Fruit fly (Drosophila melanogaster) S2 (cell line): ENCODE measurements around the gene CG14120.

Experiments used
- CG8478 ChIP-seq: fragments of >200 bp; optimal IDR thresholded peaks from 2 replicates; lab custom pipeline; 2018
- CTCF ChIP-seq, 2 experiments: fragments of >200 bp; optimal IDR thresholded peaks; 2 replicates each; lab custom pipeline; 2018

DNA sequence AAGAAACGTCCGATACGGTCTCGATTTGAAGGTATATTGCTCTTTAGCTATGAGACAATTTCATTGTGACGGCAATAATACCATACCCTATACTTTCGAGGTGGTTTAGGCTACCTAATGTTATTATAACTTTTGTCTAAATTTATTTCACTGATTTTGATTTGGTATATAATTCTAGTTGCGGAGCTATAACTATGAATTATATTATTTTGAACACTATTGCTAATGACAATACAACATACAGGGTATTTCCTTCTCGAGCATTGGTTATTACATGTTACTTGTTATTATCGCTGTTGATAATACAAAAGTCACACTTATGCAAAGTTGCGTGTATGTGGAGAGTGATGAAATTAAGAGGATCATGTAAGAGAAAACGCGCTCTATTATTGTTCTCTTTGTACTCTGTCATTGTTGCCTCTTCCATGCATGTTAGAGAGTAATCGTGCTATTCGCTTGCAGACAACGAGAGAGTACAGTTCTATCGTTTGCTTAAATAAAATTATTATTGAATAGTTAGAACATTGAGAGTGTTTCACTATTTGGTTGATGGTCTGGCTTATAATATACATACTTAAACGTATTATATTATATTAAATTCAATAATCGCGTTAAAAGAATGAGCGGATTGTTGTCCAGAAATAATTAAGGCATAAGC is 28.9 kb downstream of the CG14120 start, which contains the start of gene CG32115:
- TF ChIP-seq CG8478: no peak
- TF ChIP-seq CTCF (optimal IDR thresholded peaks at IDR 0.05; lab: Kevin White, UChicago): no peak
